Worm (Caenorhabditis elegans) whole organism, young adult: ENCODE results near the gene idpp-6.

Experiments used
- ama-1 ChIP-seq, 3 experiments: fragments of 150-350 bp in 1 of 3; sonication (generic microtip) in 2 of 3; optimal IDR thresholded peaks; 2 replicates each; lab custom pipeline; 2014 to 2018; ENCODE audit warnings: missing biosample characterization in 2 of 3, missing genetic modification characterization in 2 of 3, missing genetic modification reagents in 2 of 3
- bed-2 ChIP-seq: fragments of 200-800 bp; sonication (Bioruptor generic); IDR thresholded peaks from 2 replicates; pipeline ENCODE4 v1.3.6; 2022; ENCODE audit warnings: missing genetic modification reagents, missing genetic modification characterization, missing compliant biosample characterization
- efl-1 ChIP-seq: fragments of 150-350 bp; optimal IDR thresholded peaks from 2 replicates; lab custom pipeline; 2014; ENCODE audit warnings: missing biosample characterization, missing genetic modification reagents, missing genetic modification characterization
- hrde-1 ChIP-seq: sonication (generic microtip); optimal IDR thresholded peaks from 2 replicates; lab custom pipeline; 2016; ENCODE audit warnings: missing genetic modification characterization, mild to moderate bottlenecking, missing compliant biosample characterization, moderate library complexity, missing genotype, missing genetic modification reagents, borderline replicate concordance
- lag-1 ChIP-seq: fragments of 200-800 bp; sonication (Bioruptor generic); IDR thresholded peaks from 2 replicates; pipeline ENCODE4 v1.3.6; 2022; ENCODE audit warnings: missing genetic modification reagents, missing genetic modification characterization, missing compliant biosample characterization
- madf-8 ChIP-seq: fragments of 200-800 bp; sonication (Bioruptor generic); conservative IDR thresholded peaks from 2 replicates; pipeline ENCODE4 v1.3.6; 2022; ENCODE audit warnings: missing genetic modification reagents, missing genetic modification characterization, missing compliant biosample characterization
- nfyb-1 ChIP-seq: fragments of 200-800 bp; sonication (Bioruptor generic); IDR thresholded peaks from 2 replicates; pipeline ENCODE4 v1.3.6; 2022; ENCODE audit warnings: missing genetic modification reagents, missing genetic modification characterization, missing compliant biosample characterization
- nhr-179 ChIP-seq: sonication (generic microtip); optimal IDR thresholded peaks from 2 replicates; lab custom pipeline; 2016; ENCODE audit warnings: mild to moderate bottlenecking, missing genetic modification characterization, missing compliant biosample characterization
- repo-1 ChIP-seq: sonication (generic microtip); optimal IDR thresholded peaks from 2 replicates; lab custom pipeline; 2017; ENCODE audit warnings: mild to moderate bottlenecking, missing genetic modification characterization, missing compliant biosample characterization
- sea-2 ChIP-seq: fragments of 200-800 bp; sonication (Bioruptor generic); IDR thresholded peaks from 2 replicates; pipeline ENCODE4 v1.3.6; 2022; ENCODE audit warnings: missing genetic modification characterization, missing compliant biosample characterization
- unc-130 ChIP-seq: sonication (generic microtip); optimal IDR thresholded peaks from 2 replicates; lab custom pipeline; 2016; ENCODE audit warnings: missing genetic modification reagents, missing genetic modification characterization, missing compliant biosample characterization

DNA sequence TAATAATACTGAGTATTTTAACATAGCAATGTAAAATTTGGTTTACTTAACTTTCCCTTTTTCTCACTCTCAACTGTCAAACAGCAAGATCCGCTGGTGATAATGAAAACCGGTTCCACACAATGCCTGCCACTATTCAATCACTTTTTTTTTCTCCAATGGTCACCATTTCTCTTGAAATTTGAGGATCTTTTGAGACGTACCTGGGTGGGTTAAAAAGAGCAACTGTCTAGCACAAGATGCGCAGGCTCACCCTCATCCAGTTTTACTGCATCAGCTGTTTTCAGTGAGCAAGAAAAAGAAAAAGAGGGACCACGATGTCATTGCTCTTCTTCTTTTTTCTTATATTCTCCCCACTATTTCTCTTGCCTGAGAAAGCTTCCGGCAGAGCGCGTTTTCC is 25.3 kb downstream of the idpp-6 start:
- no peak for TF ChIP-seq bed-2 (GFP tag; lab: Robert Waterston, UW)
- no peak for TF ChIP-seq efl-1 (GFP tag; lab: Kevin White, UChicago)
- no peak for TF ChIP-seq hrde-1
- no peak for TF ChIP-seq lag-1 (GFP tag; lab: Robert Waterston, UW)
- no peak for TF ChIP-seq nhr-179 (tag; lab: Kevin White, UChicago)
- TF ChIP-seq unc-130 (GFP tag; lab: Kevin White, UChicago) = no peak
- TF ChIP-seq ama-1 (optimal IDR thresholded peaks at IDR 0.05; lab: Kevin White, UChicago) = no peak
- TF ChIP-seq ama-1 (GFP tag; optimal IDR thresholded peaks at IDR 0.05; lab: Kevin White, UChicago) = no peak
- TF ChIP-seq nfyb-1 (GFP tag; lab: Robert Waterston, UW) = no peak
- TF ChIP-seq madf-8 = no peak
- TF ChIP-seq sea-2 (GFP tag; lab: Robert Waterston, UW) = no peak
- TF ChIP-seq repo-1 (tag; lab: Kevin White, UChicago) = no peak
